Fruit fly (Drosophila melanogaster) whole organism, wandering third instar larva: Measurements from ENCODE around the gene por.

Experiments
- Abd-B ChIP-seq: fragments of >200 bp; optimal IDR thresholded peaks from 2 replicates; lab custom pipeline; 2017; ENCODE audit warnings: missing biosample characterization, missing genetic modification characterization
- Dif ChIP-seq: fragments of 200-275, 200-300 bp; sonication (Bioruptor generic); optimal IDR thresholded peaks from 2 replicates; lab custom pipeline; 2018; ENCODE audit warnings: missing biosample characterization, missing genetic modification characterization; ENCODE audit not compliant: partially characterized antibody
- HLH106 ChIP-seq: fragments of 200-800 bp; optimal IDR thresholded peaks from 3 replicates; lab custom pipeline; 2019; ENCODE audit warnings: missing biosample characterization, mild to moderate bottlenecking, missing genetic modification characterization, moderate library complexity
- N ChIP-seq: fragments of >200 bp; optimal IDR thresholded peaks from 2 replicates; lab custom pipeline; 2018; ENCODE audit warnings: missing biosample characterization, missing external identifiers, missing genetic modification characterization
- OdsH ChIP-seq: fragments of 200-800 bp; sonication (Bioruptor generic); optimal IDR thresholded peaks from 2 replicates; lab custom pipeline; 2016; ENCODE audit warnings: missing biosample characterization, mild to moderate bottlenecking, missing genetic modification characterization
- Vsx2 ChIP-seq: fragments of 200-300, 225-300 bp; sonication (Bioruptor generic); optimal IDR thresholded peaks from 2 replicates; lab custom pipeline; 2018; ENCODE audit warnings: missing biosample characterization, missing genetic modification characterization; ENCODE audit not compliant: partially characterized antibody
- brk ChIP-seq: fragments of 200-800 bp; sonication (Bioruptor generic); optimal IDR thresholded peaks from 2 replicates; lab custom pipeline; 2016; ENCODE audit warnings: missing biosample characterization, mild to moderate bottlenecking, missing genetic modification characterization
- dmrt93B ChIP-seq: fragments of 200-800 bp; sonication (Bioruptor generic); optimal IDR thresholded peaks from 2 replicates; lab custom pipeline; 2018; ENCODE audit warnings: missing biosample characterization, mild to moderate bottlenecking, missing genetic modification characterization
- h ChIP-seq: fragments of 200-800 bp; sonication (Bioruptor generic); optimal IDR thresholded peaks from 3 replicates; lab custom pipeline; 2016; ENCODE audit warnings: missing biosample characterization, mild to moderate bottlenecking, missing genetic modification characterization
- sage ChIP-seq: fragments of 200-800 bp; sonication (Bioruptor generic); optimal IDR thresholded peaks from 2 replicates; lab custom pipeline; 2016; ENCODE audit warnings: missing biosample characterization, mild to moderate bottlenecking, missing genetic modification characterization
- tai ChIP-seq: sonication (Bioruptor generic); optimal IDR thresholded peaks from 2 replicates; lab custom pipeline; 2016; ENCODE audit warnings: missing biosample characterization, missing genetic modification characterization
- usp ChIP-seq: fragments of >200 bp; optimal IDR thresholded peaks from 2 replicates; lab custom pipeline; 2017; ENCODE audit warnings: missing biosample characterization, missing genetic modification characterization
- woc ChIP-seq: sonication (Bioruptor generic); optimal IDR thresholded peaks from 2 replicates; lab custom pipeline; 2016; ENCODE audit warnings: missing biosample characterization, mild to moderate bottlenecking, missing genetic modification characterization

DNA sequence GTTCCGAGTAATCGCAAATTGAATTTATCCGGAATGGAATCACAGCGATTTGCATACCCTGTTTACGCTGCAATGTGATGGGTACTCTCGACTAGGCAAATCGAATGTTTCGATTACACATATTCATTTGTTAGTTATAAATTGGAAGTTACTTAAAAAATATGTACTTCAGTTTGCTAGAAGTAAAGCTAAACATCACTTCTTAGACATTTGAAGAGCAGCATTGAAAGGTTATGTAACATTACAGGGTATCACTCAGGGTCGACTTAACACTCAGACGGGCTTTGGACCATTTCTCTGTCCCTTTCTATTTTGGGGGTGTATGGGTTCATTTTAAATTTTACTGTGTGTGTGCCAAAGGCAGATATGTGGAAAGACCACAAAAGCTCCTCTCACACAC, 38.6 kb downstream of the por start:
- no peak for TF ChIP-seq h (GFP tag; lab: Kevin White, UChicago)
- TF ChIP-seq woc, result no peak
- no peak for TF ChIP-seq OdsH (GFP tag; lab: Kevin White, UChicago)
- TF ChIP-seq brk (GFP tag; lab: Kevin White, UChicago), result no peak
- TF ChIP-seq tai (GFP tag; lab: Kevin White, UChicago), result no peak
- TF ChIP-seq usp, result no peak
- TF ChIP-seq HLH106 (tag; lab: Kevin White, UChicago), result no peak
- no peak for TF ChIP-seq sage (GFP tag; lab: Kevin White, UChicago)
- TF ChIP-seq N (GFP tag; lab: Kevin White, UChicago), result no peak
- no peak for TF ChIP-seq dmrt93B (GFP tag; lab: Kevin White, UChicago)
- no peak for TF ChIP-seq Vsx2 (GFP tag; lab: Kevin White, UChicago)
- no peak for TF ChIP-seq Dif (GFP tag; lab: Kevin White, UChicago)
- no peak for TF ChIP-seq Abd-B (GFP tag; lab: Kevin White, UChicago)
